Worm (Caenorhabditis elegans): Measurements from ENCODE around the gene mix-1.

The mix-1 gene

ce11 chrII:10861723-10862486, 37.9 kb downstream of the mix-1 start:
- TF ChIP-seq madf-10 (tag; optimal IDR thresholded peaks at IDR 0.05), result no peak
- peak; percentile 13 for TF ChIP-seq chd-7 (tag; optimal IDR thresholded peaks at IDR 0.05)
- peak; percentile 10 for TF ChIP-seq lin-40 (tag; optimal IDR thresholded peaks at IDR 0.05)
- peak; percentile 16; the same call in 1 of the 2 replicates for TF ChIP-seq hmg-1.2 (GFP tag; IDR thresholded peaks at IDR 0.05)
- TF ChIP-seq T07F8.4 (tag; optimal IDR thresholded peaks at IDR 0.05), result no peak
- 0 out of 2 replicates have a peak, but pooled peaks have one; percentile 19 for TF ChIP-seq hsf-1 (GFP tag; IDR thresholded peaks at IDR 0.05)
- peak in 1 of 2 experiments; percentile 80 for TF ChIP-seq let-607 (tag; optimal IDR thresholded peaks at IDR 0.05)
- no peak for TF ChIP-seq lin-26 (GFP tag; IDR thresholded peaks at IDR 0.05)
- no peak for TF ChIP-seq xnd-1 (tag; optimal IDR thresholded peaks at IDR 0.05)
- no peak for TF ChIP-seq ceh-100 (GFP tag; IDR thresholded peaks at IDR 0.05)
- peak; percentile 28 for TF ChIP-seq atf-7 (tag; optimal IDR thresholded peaks at IDR 0.05)
- no peak for TF ChIP-seq nhr-179 (tag; optimal IDR thresholded peaks at IDR 0.05)
- no peak for TF ChIP-seq cebp-1 (GFP tag; IDR thresholded peaks at IDR 0.05)
- peak; percentile 50 for TF ChIP-seq cebp-1 (tag; optimal IDR thresholded peaks at IDR 0.05)
- 0 out of 2 replicates have a peak, but pooled peaks have one; percentile 24 for TF ChIP-seq attf-3 (GFP tag; conservative IDR thresholded peaks at IDR 0.05)

ce11 chrII:10862749-10863656, 39.0 kb downstream of the mix-1 start:
- TF ChIP-seq F55B11.4 (tag; optimal IDR thresholded peaks at IDR 0.05; ENCODE audit: borderline replicate concordance, insufficient read depth) (no peak), K11D2.4 (GFP tag; IDR thresholded peaks at IDR 0.05) (no peak), unc-62 (GFP tag; optimal IDR thresholded peaks at IDR 0.05) (no peak), pha-4 (tag; optimal IDR thresholded peaks at IDR 0.05) (no peak), nfyb-1 (GFP tag; IDR thresholded peaks at IDR 0.05) (no peak), efl-1 (GFP tag; optimal IDR thresholded peaks at IDR 0.05) (peak; percentile 46), lir-1 (GFP tag; conservative IDR thresholded peaks at IDR 0.05) (no peak), aptf-2 (GFP tag; conservative IDR thresholded peaks at IDR 0.05) (no peak), F57A8.1 (GFP tag; optimal IDR thresholded peaks at IDR 0.05) (no peak), ztf-6 (GFP tag; IDR thresholded peaks at IDR 0.05) (no peak), Y67H2A.10 (GFP tag; conservative IDR thresholded peaks at IDR 0.05) (no peak), ets-4 (GFP tag; optimal IDR thresholded peaks at IDR 0.05) (no peak), nhr-179 (tag; optimal IDR thresholded peaks at IDR 0.05) (no peak), B0336.3 (GFP tag; IDR thresholded peaks at IDR 0.05) (no peak), lin-26 (GFP tag; IDR thresholded peaks at IDR 0.05) (no peak), snpc-4 (GFP tag; optimal IDR thresholded peaks at IDR 0.05) (no peak), snpc-4 (tag; optimal IDR thresholded peaks at IDR 0.05) (peak in 1 of 4 experiments; percentile 13), mxl-1 (tag; optimal IDR thresholded peaks at IDR 0.05) (no peak), lag-1 (GFP tag; IDR thresholded peaks at IDR 0.05) (no peak), B0019.2 (GFP tag; conservative IDR thresholded peaks at IDR 0.05) (no peak), ztf-26 (tag; optimal IDR thresholded peaks at IDR 0.05) (no peak), ztf-22 (GFP tag; optimal IDR thresholded peaks at IDR 0.05) (no peak), dpff-1 (tag; optimal IDR thresholded peaks at IDR 0.05) (no peak), Y53F4B.3 (GFP tag; IDR thresholded peaks at IDR 0.05) (no peak), zfh-2 (GFP tag; conservative IDR thresholded peaks at IDR 0.05) (peak; percentile 39; the same call in 1 of the 2 replicates), F52B5.7 (tag; optimal IDR thresholded peaks at IDR 0.05) (no peak), ztf-18 (tag; optimal IDR thresholded peaks at IDR 0.05) (no peak), ccch-3 (GFP tag; optimal IDR thresholded peaks at IDR 0.05) (no peak), nhr-80 (tag; optimal IDR thresholded peaks at IDR 0.05) (no peak), hsf-1 (GFP tag; IDR thresholded peaks at IDR 0.05) (no peak), F22D6.2 (tag; optimal IDR thresholded peaks at IDR 0.05) (no peak), nfya-1 (tag; optimal IDR thresholded peaks at IDR 0.05; ENCODE audit: borderline replicate concordance, insufficient read depth) (no peak), madf-3 (GFP tag; IDR thresholded peaks at IDR 0.05) (no peak)

Measured in whole organism, young adult.